Worm (Caenorhabditis elegans) whole organism, young adult: ENCODE results near the gene C36H8.1.
A peak's percentile ranks its signal among the peaks of the same experiment; 100 is the strongest.

ENCODE experiments used
- B0019.2 ChIP-seq: fragments of 200-800 bp; sonication (Bioruptor generic); conservative IDR thresholded peaks from 2 replicates; pipeline ENCODE4 v1.3.6; 2022; ENCODE audit warnings: missing genetic modification reagents, missing genetic modification characterization, missing compliant biosample characterization
- B0336.3 ChIP-seq: fragments of 200-800 bp; sonication (Bioruptor generic); IDR thresholded peaks from 2 replicates; pipeline ENCODE4 v1.3.6; 2022; ENCODE audit warnings: missing genetic modification characterization, missing compliant biosample characterization
- D2030.7 ChIP-seq: fragments of 200-800 bp; sonication (Bioruptor generic); IDR thresholded peaks from 2 replicates; pipeline ENCODE4 v1.3.6; 2022; ENCODE audit warnings: missing genetic modification reagents, missing genetic modification characterization, missing compliant biosample characterization
- F33H1.4 ChIP-seq: fragments of 200-800 bp; sonication (Bioruptor generic); IDR thresholded peaks from 2 replicates; pipeline ENCODE4 v1.3.6; 2022; ENCODE audit warnings: missing genetic modification reagents, missing genetic modification characterization, missing compliant biosample characterization
- F49E8.2 ChIP-seq: sonication (generic microtip); optimal IDR thresholded peaks from 3 replicates; lab custom pipeline; 2017; ENCODE audit warnings: missing genetic modification characterization, mild to moderate bottlenecking, missing compliant biosample characterization, antibody characterized with exemption, moderate library complexity; ENCODE audit not compliant: insufficient read depth
- K11D2.4 ChIP-seq: fragments of 200-800 bp; sonication (Bioruptor generic); IDR thresholded peaks from 2 replicates; pipeline ENCODE4 v1.3.6; 2022; ENCODE audit warnings: missing genetic modification reagents, missing genetic modification characterization, missing compliant biosample characterization
- Y56A3A.18 ChIP-seq: fragments of 200-800 bp; sonication (Bioruptor generic); IDR thresholded peaks from 2 replicates; pipeline ENCODE4 v1.3.6; 2022; ENCODE audit warnings: missing genetic modification reagents, missing genetic modification characterization, missing compliant biosample characterization
- aptf-2 ChIP-seq: fragments of 200-800 bp; sonication (Bioruptor generic); conservative IDR thresholded peaks from 2 replicates; pipeline ENCODE4 v1.3.6; 2022; ENCODE audit warnings: missing genetic modification reagents, missing genetic modification characterization, missing compliant biosample characterization
- aptf-3 ChIP-seq: fragments of 200-800 bp; sonication (Bioruptor generic); IDR thresholded peaks from 2 replicates; pipeline ENCODE4 v1.3.6; 2022; ENCODE audit warnings: missing genetic modification characterization, missing compliant biosample characterization
- attf-3 ChIP-seq: fragments of 200-800 bp; sonication (Bioruptor generic); conservative IDR thresholded peaks from 2 replicates; pipeline ENCODE4 v1.3.6; 2022; ENCODE audit warnings: missing genetic modification reagents, missing genetic modification characterization, missing compliant biosample characterization
- ccch-3 ChIP-seq: fragments of 200-800 bp; sonication (Bioruptor generic); optimal IDR thresholded peaks from 2 replicates; lab custom pipeline; 2018; ENCODE audit warnings: mild to moderate bottlenecking, missing genetic modification characterization, missing compliant biosample characterization
- cebp-2 ChIP-seq: fragments of 200-800 bp; sonication (Bioruptor generic); IDR thresholded peaks from 2 replicates; pipeline ENCODE4 v1.3.6; 2022; ENCODE audit warnings: missing genetic modification characterization, missing compliant biosample characterization
- chd-7 ChIP-seq: sonication (generic microtip); optimal IDR thresholded peaks from 2 replicates; lab custom pipeline; 2016; ENCODE audit warnings: mild to moderate bottlenecking, missing genetic modification characterization, moderate library complexity, missing compliant biosample characterization
- dox-1 ChIP-seq: fragments of 200-800 bp; sonication (Bioruptor generic); IDR thresholded peaks from 2 replicates; pipeline ENCODE4 v1.3.6; 2022; ENCODE audit warnings: missing genetic modification reagents, missing genetic modification characterization, missing compliant biosample characterization
- dpl-1 ChIP-seq: fragments of 150-350 bp; optimal IDR thresholded peaks from 2 replicates; lab custom pipeline; 2014; ENCODE audit warnings: missing biosample characterization, missing genetic modification reagents, missing genetic modification characterization
- hlh-12 ChIP-seq: sonication (generic microtip); optimal IDR thresholded peaks from 2 replicates; lab custom pipeline; 2016; ENCODE audit warnings: missing genetic modification characterization, missing compliant biosample characterization
- hlh-26 ChIP-seq: fragments of 200-800 bp; sonication (Bioruptor generic); conservative IDR thresholded peaks from 2 replicates; pipeline ENCODE4 v1.3.6; 2022; ENCODE audit warnings: missing genetic modification reagents, missing genetic modification characterization, missing compliant biosample characterization
- hmg-20 ChIP-seq: fragments of 200-800 bp; sonication (Bioruptor generic); IDR thresholded peaks from 2 replicates; pipeline ENCODE4 v1.3.6; 2022; ENCODE audit warnings: missing genetic modification reagents, missing genetic modification characterization, missing compliant biosample characterization
- hsf-1 ChIP-seq: fragments of 200-800 bp; sonication (Bioruptor generic); IDR thresholded peaks from 2 replicates; pipeline ENCODE4 v1.3.6; 2022; ENCODE audit warnings: missing genetic modification reagents, missing genetic modification characterization, missing compliant biosample characterization
- let-526 ChIP-seq: fragments of 200-800 bp; sonication (Bioruptor generic); IDR thresholded peaks from 2 replicates; pipeline ENCODE4 v1.3.6; 2022; ENCODE audit warnings: missing genetic modification reagents, missing genetic modification characterization, missing compliant biosample characterization
- lin-54 ChIP-seq: fragments of 200-800 bp; sonication (Bioruptor generic); optimal IDR thresholded peaks from 2 replicates; lab custom pipeline; 2018; ENCODE audit warnings: mild to moderate bottlenecking, missing genetic modification characterization, missing compliant biosample characterization
- lsl-1 ChIP-seq: fragments of 200-800 bp; sonication (Bioruptor generic); optimal IDR thresholded peaks from 2 replicates; lab custom pipeline; 2018; ENCODE audit warnings: mild to moderate bottlenecking, missing genetic modification characterization, moderate library complexity, missing compliant biosample characterization
- lsy-27 ChIP-seq: sonication (generic microtip); optimal IDR thresholded peaks from 2 replicates; lab custom pipeline; 2017; ENCODE audit warnings: missing genetic modification characterization, mild to moderate bottlenecking, missing compliant biosample characterization, antibody characterized with exemption, missing genotype, borderline replicate concordance; ENCODE audit not compliant: insufficient read depth
- madf-6 ChIP-seq: fragments of 200-800 bp; sonication (Bioruptor generic); IDR thresholded peaks from 2 replicates; pipeline ENCODE4 v1.3.6; 2022; ENCODE audit warnings: missing genetic modification reagents, missing genetic modification characterization, missing compliant biosample characterization
- madf-8 ChIP-seq: fragments of 200-800 bp; sonication (Bioruptor generic); conservative IDR thresholded peaks from 2 replicates; pipeline ENCODE4 v1.3.6; 2022; ENCODE audit warnings: missing genetic modification reagents, missing genetic modification characterization, missing compliant biosample characterization
- mcd-1 ChIP-seq: fragments of 200-800 bp; sonication (Bioruptor generic); IDR thresholded peaks from 2 replicates; pipeline ENCODE4 v1.3.6; 2022; ENCODE audit warnings: missing genetic modification reagents, missing genetic modification characterization, missing compliant biosample characterization
- mxl-1 ChIP-seq: sonication (generic microtip); optimal IDR thresholded peaks from 2 replicates; lab custom pipeline; 2016; ENCODE audit warnings: missing genetic modification characterization, missing compliant biosample characterization
- nfya-1 ChIP-seq: sonication (generic microtip); optimal IDR thresholded peaks from 2 replicates; lab custom pipeline; 2017; ENCODE audit warnings: antibody characterized with exemption, missing compliant biosample characterization, missing genetic modification characterization, borderline replicate concordance; ENCODE audit not compliant: insufficient read depth
- nfya-2 ChIP-seq: fragments of 200-800 bp; sonication (Bioruptor generic); IDR thresholded peaks from 2 replicates; pipeline ENCODE4 v1.3.6; 2022; ENCODE audit warnings: missing genetic modification reagents, missing genetic modification characterization, missing compliant biosample characterization
- nfyb-1 ChIP-seq: fragments of 200-800 bp; sonication (Bioruptor generic); IDR thresholded peaks from 2 replicates; pipeline ENCODE4 v1.3.6; 2022; ENCODE audit warnings: missing genetic modification reagents, missing genetic modification characterization, missing compliant biosample characterization
- nhr-80 ChIP-seq: sonication (generic microtip); optimal IDR thresholded peaks from 2 replicates; lab custom pipeline; 2016; ENCODE audit warnings: missing genetic modification characterization, missing compliant biosample characterization
- nhr-90 ChIP-seq: sonication (generic microtip); optimal IDR thresholded peaks from 2 replicates; lab custom pipeline; 2016; ENCODE audit warnings: missing genotype, mild to moderate bottlenecking, missing genetic modification characterization, missing compliant biosample characterization
- pbrm-1 ChIP-seq: fragments of 200-800 bp; sonication (Bioruptor generic); IDR thresholded peaks from 2 replicates; pipeline ENCODE4 v1.3.6; 2022; ENCODE audit warnings: missing genetic modification reagents, missing genetic modification characterization, missing compliant biosample characterization
- rcor-1 ChIP-seq: fragments of 200-800 bp; sonication (Bioruptor generic); IDR thresholded peaks from 2 replicates; pipeline ENCODE4 v1.3.6; 2022; ENCODE audit warnings: missing genetic modification reagents, missing genetic modification characterization, missing compliant biosample characterization
- sdz-38 ChIP-seq: sonication (generic microtip); optimal IDR thresholded peaks from 2 replicates; lab custom pipeline; 2016; ENCODE audit warnings: missing genotype, missing genetic modification characterization, missing compliant biosample characterization
- snpc-1.1 ChIP-seq: sonication (generic microtip); optimal IDR thresholded peaks from 2 replicates; lab custom pipeline; 2017; ENCODE audit warnings: missing genetic modification characterization, mild to moderate bottlenecking, missing compliant biosample characterization, antibody characterized with exemption, moderate library complexity, missing genotype, missing genetic modification reagents; ENCODE audit not compliant: insufficient read depth
- snpc-1.3 ChIP-seq: sonication (generic microtip); optimal IDR thresholded peaks from 2 replicates; lab custom pipeline; 2017; ENCODE audit warnings: missing genetic modification characterization, mild to moderate bottlenecking, missing compliant biosample characterization, antibody characterized with exemption, moderate library complexity, missing genotype, missing genetic modification reagents; ENCODE audit not compliant: insufficient read depth
- snpc-3.4 ChIP-seq: sonication (generic microtip); optimal IDR thresholded peaks from 2 replicates; lab custom pipeline; 2017; ENCODE audit warnings: missing genetic modification characterization, mild to moderate bottlenecking, missing compliant biosample characterization, antibody characterized with exemption, moderate library complexity, missing genotype, missing genetic modification reagents
- snpc-4 ChIP-seq, 5 experiments: fragments of 150-350 bp in 1 of 5; sonication (generic microtip) in 4 of 5; optimal IDR thresholded peaks; 2 replicates each; lab custom pipeline; 2014 to 2018; ENCODE audit warnings: missing genetic modification characterization in 5 of 5, missing biosample characterization in 3 of 5, antibody characterized with exemption in 2 of 5, mild to moderate bottlenecking in 2 of 5, missing compliant biosample characterization in 2 of 5, missing genotype in 2 of 5, moderate library complexity in 2 of 5, missing genetic modification reagents in 1 of 5
- somi-1 ChIP-seq: fragments of 200-800 bp; sonication (Bioruptor generic); optimal IDR thresholded peaks from 2 replicates; lab custom pipeline; 2018; ENCODE audit warnings: mild to moderate bottlenecking, missing genetic modification characterization, missing compliant biosample characterization
- sptf-2 ChIP-seq: fragments of 200-800 bp; sonication (Bioruptor generic); optimal IDR thresholded peaks from 2 replicates; lab custom pipeline; 2018; ENCODE audit warnings: mild to moderate bottlenecking, missing genetic modification characterization, missing compliant biosample characterization
- tbp1 ChIP-seq: fragments of 200-800 bp; sonication (Bioruptor generic); optimal IDR thresholded peaks from 2 replicates; lab custom pipeline; 2018; ENCODE audit warnings: mild to moderate bottlenecking, missing genetic modification characterization, missing compliant biosample characterization
- tbx-9 ChIP-seq: sonication (generic microtip); optimal IDR thresholded peaks from 2 replicates; lab custom pipeline; 2016; ENCODE audit warnings: borderline replicate concordance, missing genetic modification characterization, inconsistent platforms, missing compliant biosample characterization
- zim-3 ChIP-seq: sonication (generic microtip); optimal IDR thresholded peaks from 2 replicates; lab custom pipeline; 2017; ENCODE audit warnings: mild to moderate bottlenecking, missing genetic modification characterization, moderate library complexity, missing compliant biosample characterization
- ztf-18 ChIP-seq: sonication (generic microtip); optimal IDR thresholded peaks from 2 replicates; lab custom pipeline; 2016; ENCODE audit warnings: missing genotype, mild to moderate bottlenecking, missing genetic modification characterization, missing compliant biosample characterization
- ztf-26 ChIP-seq: sonication (generic microtip); optimal IDR thresholded peaks from 2 replicates; lab custom pipeline; 2017; ENCODE audit warnings: missing genetic modification characterization, missing compliant biosample characterization
- ztf-3 ChIP-seq: fragments of 200-800 bp; sonication (Bioruptor generic); optimal IDR thresholded peaks from 2 replicates; lab custom pipeline; 2018; ENCODE audit warnings: mild to moderate bottlenecking, missing genetic modification characterization, missing compliant biosample characterization

The C36H8.1 gene

ce11 chrIV:12785988-12786387 is 41.4 kb upstream of the C36H8.1 start:
- TF ChIP-seq nhr-80 (no peak), nfya-2 (GFP tag; lab: Robert Waterston, UW) (no peak), lsy-27 (tag; lab: Kevin White, UChicago) (no peak), mxl-1 (tag; lab: Kevin White, UChicago) (no peak), B0019.2 (GFP tag; lab: Robert Waterston, UW) (no peak), tbp1 (GFP tag; lab: Kevin White, UChicago) (peak; percentile 75), hsf-1 (peak; percentile 88), K11D2.4 (GFP tag; lab: Robert Waterston, UW) (no peak), let-526 (GFP tag; lab: Robert Waterston, UW) (no peak), nfya-1 (no peak), sdz-38 (tag; lab: Kevin White, UChicago) (no peak), sptf-2 (GFP tag; lab: Kevin White, UChicago) (no peak), ztf-18 (tag; lab: Kevin White, UChicago) (no peak), snpc-4 (GFP tag; optimal IDR thresholded peaks at IDR 0.05; lab: Kevin White, UChicago) (peak; percentile 92), snpc-4 (tag; optimal IDR thresholded peaks at IDR 0.05; lab: Kevin White, UChicago) (peak; percentile 88 to 97 (median 94)), snpc-3.4 (peak; percentile 65), pbrm-1 (GFP tag; lab: Robert Waterston, UW) (peak; percentile 91), chd-7 (no peak), ztf-3 (no peak), somi-1 (GFP tag; lab: Kevin White, UChicago) (no peak), F33H1.4 (GFP tag; lab: Robert Waterston, UW) (peak; percentile 42), rcor-1 (peak; percentile 64), dox-1 (GFP tag; lab: Robert Waterston, UW) (peak; percentile 81), dpl-1 (GFP tag; lab: Kevin White, UChicago) (no peak), hlh-26 (no peak), madf-8 (GFP tag; lab: Robert Waterston, UW) (0 out of 2 replicates have a peak, but pooled peaks have one; percentile 38), Y56A3A.18 (0 out of 2 replicates have a peak, but pooled peaks have one; percentile 11), ccch-3 (GFP tag; lab: Kevin White, UChicago) (no peak), snpc-1.3 (tag; lab: Kevin White, UChicago) (peak; percentile 64), D2030.7 (GFP tag; lab: Robert Waterston, UW) (peak; percentile 82), zim-3 (no peak), ztf-26 (tag; lab: Kevin White, UChicago) (no peak), hmg-20 (no peak), cebp-2 (GFP tag; lab: Robert Waterston, UW) (no peak), aptf-3 (no peak), mcd-1 (GFP tag; lab: Robert Waterston, UW) (peak; percentile 49; the same call in 1 of the 2 replicates), snpc-1.1 (tag; lab: Kevin White, UChicago) (peak; percentile 95), B0336.3 (GFP tag; lab: Robert Waterston, UW) (peak; percentile 66; the same call in 1 of the 2 replicates), lsl-1 (GFP tag; lab: Kevin White, UChicago) (peak; percentile 60), aptf-2 (GFP tag; lab: Robert Waterston, UW) (no peak), F49E8.2 (tag; lab: Kevin White, UChicago) (peak; percentile 58), tbx-9 (tag; lab: Kevin White, UChicago) (no peak), nhr-90 (tag; lab: Kevin White, UChicago) (no peak), madf-6 (GFP tag; lab: Robert Waterston, UW) (peak; percentile 76), attf-3 (GFP tag; lab: Robert Waterston, UW) (peak; percentile 41; the same call in 1 of the 2 replicates), lin-54 (GFP tag; lab: Kevin White, UChicago) (peak; percentile 5), hlh-12 (tag; lab: Kevin White, UChicago) (no peak), nfyb-1 (peak; percentile 55; the same call in 1 of the 2 replicates)
